Worm (Caenorhabditis elegans) whole organism, midembryonic: ENCODE data around the gene zipt-15.
"Not testable (repeated sequence)": the region's sequence is repeated elsewhere in the genome, so short reads cannot be mapped to it uniquely, and the experiment has no call there.

Source experiments
- T22C8.4 ChIP-seq: fragments of 200-800 bp; sonication (Bioruptor generic); IDR thresholded peaks from 2 replicates; pipeline ENCODE4 v1.3.6; 2022; ENCODE audit warnings: missing genetic modification characterization, missing compliant biosample characterization
- flt-1 ChIP-seq: fragments of 200-800 bp; sonication (Bioruptor generic); IDR thresholded peaks from 2 replicates; pipeline ENCODE4 v1.3.6; 2022; ENCODE audit warnings: missing genetic modification characterization, missing compliant biosample characterization
- klf-2 ChIP-seq: fragments of 200-800 bp; sonication (Bioruptor generic); conservative IDR thresholded peaks from 2 replicates; pipeline ENCODE4 v1.3.6; 2022; ENCODE audit warnings: missing genetic modification reagents, missing genetic modification characterization, missing compliant biosample characterization
- med-1 ChIP-seq: sonication (generic microtip); optimal IDR thresholded peaks from 2 replicates; lab custom pipeline; 2017; ENCODE audit warnings: missing genetic modification characterization, mild to moderate bottlenecking, missing compliant biosample characterization, antibody characterized with exemption, missing genetic modification reagents; ENCODE audit not compliant: insufficient read depth
- ref-1 ChIP-seq: fragments of 200-800 bp; sonication (Bioruptor generic); conservative IDR thresholded peaks from 2 replicates; pipeline ENCODE4 v1.3.6; 2022; ENCODE audit warnings: missing genetic modification reagents, missing genetic modification characterization, missing compliant biosample characterization
- tab-1 ChIP-seq: fragments of 200-800 bp; sonication (Bioruptor generic); IDR thresholded peaks from 2 replicates; pipeline ENCODE4 v1.3.6; 2022; ENCODE audit warnings: missing genetic modification characterization, missing compliant biosample characterization
- ztf-23 ChIP-seq: fragments of 200-800 bp; sonication (Bioruptor generic); IDR thresholded peaks from 2 replicates; pipeline ENCODE4 v1.3.6; 2022; ENCODE audit warnings: missing genetic modification reagents, missing genetic modification characterization, missing compliant biosample characterization
- ztf-29 ChIP-seq: fragments of 200-800 bp; sonication (Bioruptor generic); IDR thresholded peaks from 2 replicates; pipeline ENCODE4 v1.3.6; 2022; ENCODE audit warnings: missing genetic modification reagents, missing genetic modification characterization, missing compliant biosample characterization

DNA sequence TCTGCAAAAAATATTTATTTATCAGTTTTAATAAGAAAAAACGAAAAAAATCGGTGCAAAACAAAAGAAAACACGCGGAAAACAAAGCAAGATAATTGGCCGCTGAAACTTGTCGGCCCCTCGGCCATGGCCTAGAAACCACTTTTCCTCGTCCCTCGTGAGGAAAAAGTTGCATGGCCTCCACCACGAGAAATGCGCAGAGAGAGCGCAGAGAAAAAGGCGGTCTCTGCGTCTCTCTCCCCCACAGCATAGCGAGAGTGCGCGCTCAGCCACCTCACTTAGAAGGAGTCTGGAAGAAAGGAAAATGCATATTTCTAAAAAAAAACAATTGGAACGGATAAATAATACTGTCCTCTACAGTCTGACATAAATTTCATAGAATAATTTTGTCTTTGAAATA, 11.4 kb downstream of the zipt-15 start:
- TF ChIP-seq tab-1 (GFP tag; lab: Robert Waterston, UW): 0 out of 2 replicates have a peak, but pooled peaks have one; percentile 65
- TF ChIP-seq ref-1; T22C8.4; med-1 (GFP tag; lab: Kevin White, UChicago); ztf-29: not testable (repeated sequence)
- peak; percentile 59; the same call in 1 of the 2 replicates for TF ChIP-seq klf-2 (GFP tag; lab: Robert Waterston, UW)
- peak; percentile 71; the same call in 1 of the 2 replicates for TF ChIP-seq flt-1 (GFP tag; lab: Robert Waterston, UW)
- TF ChIP-seq ztf-23: peak; percentile 74
